Worm (Caenorhabditis elegans): ENCODE measurements around the gene C45B11.9.

Gene C45B11.9

ce11 chrV:11040020-11040419, at the start of gene C45B11.9:
TSS of gene C45B11.9 (plus strand) at chrV:11040320.
- no peak for TF ChIP-seq ceh-28 (tag; optimal IDR thresholded peaks at IDR 0.05)
- no peak for TF ChIP-seq ZK546.5 (tag; optimal IDR thresholded peaks at IDR 0.05)
- TF ChIP-seq ceh-16 (tag; optimal IDR thresholded peaks at IDR 0.05) = no peak
- no peak for TF ChIP-seq pqm-1 (tag; optimal IDR thresholded peaks at IDR 0.05)
- no peak for TF ChIP-seq mdl-1 (tag; optimal IDR thresholded peaks at IDR 0.05)
- no peak for TF ChIP-seq ama-1 (optimal IDR thresholded peaks at IDR 0.05)
- TF ChIP-seq nhr-12 (tag; optimal IDR thresholded peaks at IDR 0.05) = no peak
- TF ChIP-seq tbx-2 (tag; optimal IDR thresholded peaks at IDR 0.05) = no peak
- TF ChIP-seq nhr-237 (tag; optimal IDR thresholded peaks at IDR 0.05) = no peak
- no peak for TF ChIP-seq fos-1 (tag; optimal IDR thresholded peaks at IDR 0.05)
- TF ChIP-seq R02D3.7 (tag; optimal IDR thresholded peaks at IDR 0.05) = no peak
- TF ChIP-seq nhr-77 (tag; optimal IDR thresholded peaks at IDR 0.05) = no peak
- no peak for TF ChIP-seq jun-1 (tag; optimal IDR thresholded peaks at IDR 0.05)
- TF ChIP-seq unc-62 (GFP tag; optimal IDR thresholded peaks at IDR 0.05) = no peak
- TF ChIP-seq zag-1 (tag; optimal IDR thresholded peaks at IDR 0.05) = no peak

ce11 chrV:10991789-10992188, 48.3 kb upstream of the C45B11.9 start, which contains the start of gene frpr-9:
TSS of gene frpr-9 (plus strand) at chrV:10992089.
- TF ChIP-seq zag-1 (tag; optimal IDR thresholded peaks at IDR 0.05) = no peak
- no peak for TF ChIP-seq ZK546.5 (tag; optimal IDR thresholded peaks at IDR 0.05)
- no peak for TF ChIP-seq mdl-1 (tag; optimal IDR thresholded peaks at IDR 0.05)
- TF ChIP-seq lin-39 (tag; optimal IDR thresholded peaks at IDR 0.05) = no peak
- TF ChIP-seq nfya-1 (tag; optimal IDR thresholded peaks at IDR 0.05; ENCODE audit: insufficient read depth) = no peak
- TF ChIP-seq elt-1 (tag; optimal IDR thresholded peaks at IDR 0.05) = no peak
- TF ChIP-seq nhr-28 (tag; optimal IDR thresholded peaks at IDR 0.05) = no peak
- TF ChIP-seq unc-39 (tag; optimal IDR thresholded peaks at IDR 0.05) = no peak

- TF ChIP-seq aly-2 (tag; optimal IDR thresholded peaks at IDR 0.05) (no peak), nhr-43 (tag; optimal IDR thresholded peaks at IDR 0.05; ENCODE audit: poor library complexity, severe bottlenecking) (no peak), lin-15B (tag; optimal IDR thresholded peaks at IDR 0.05) (no peak), nfya-1 (tag; optimal IDR thresholded peaks at IDR 0.05; ENCODE audit: insufficient read depth) (no peak), tbx-2 (tag; optimal IDR thresholded peaks at IDR 0.05) (no peak), nhr-11 (tag; optimal IDR thresholded peaks at IDR 0.05) (no peak), fkh-10 (GFP tag; optimal IDR thresholded peaks at IDR 0.05) (no peak), jun-1 (tag; optimal IDR thresholded peaks at IDR 0.05) (no peak), snpc-4 (tag; optimal IDR thresholded peaks at IDR 0.05) (no peak), skn-1 (tag; optimal IDR thresholded peaks at IDR 0.05) (no peak), sea-2 (GFP tag; optimal IDR thresholded peaks at IDR 0.05) (no peak), fos-1 (tag; optimal IDR thresholded peaks at IDR 0.05) (no peak)
Observed at ce11 chrV:10998797-10999196, 41.3 kb upstream of the C45B11.9 start, which contains the start of gene F53B7.7. TSS of gene F53B7.7 (plus strand) at chrV:10999097.

- TF ChIP-seq fos-1 (tag; optimal IDR thresholded peaks at IDR 0.05) (no peak), R02D3.7 (tag; optimal IDR thresholded peaks at IDR 0.05) (peak; percentile 29), lin-15B (tag; optimal IDR thresholded peaks at IDR 0.05) (peak; percentile 95), fkh-10 (GFP tag; optimal IDR thresholded peaks at IDR 0.05) (peak; percentile 22), ceh-16 (tag; optimal IDR thresholded peaks at IDR 0.05) (no peak), nfya-1 (tag; optimal IDR thresholded peaks at IDR 0.05; ENCODE audit: insufficient read depth) (peak; percentile 81), ZK546.5 (tag; optimal IDR thresholded peaks at IDR 0.05) (no peak), mml-1 (tag; optimal IDR thresholded peaks at IDR 0.05) (no peak), egl-5 (tag; optimal IDR thresholded peaks at IDR 0.05) (peak; percentile 41), elt-2 (tag; optimal IDR thresholded peaks at IDR 0.05) (peak; percentile 18), ztf-4 (tag; optimal IDR thresholded peaks at IDR 0.05) (no peak), pha-4 (tag; optimal IDR thresholded peaks at IDR 0.05) (peak; percentile 94), nhr-43 (tag; optimal IDR thresholded peaks at IDR 0.05; ENCODE audit: poor library complexity, severe bottlenecking) (peak; percentile 12), snpc-4 (tag; optimal IDR thresholded peaks at IDR 0.05) (peak; percentile 87), nhr-25 (tag; optimal IDR thresholded peaks at IDR 0.05) (peak; percentile 45), unc-62 (GFP tag; optimal IDR thresholded peaks at IDR 0.05) (no peak)
Observed at ce11 chrV:11000650-11001049, 39.5 kb upstream of the C45B11.9 start, which contains the start of gene isy-1. TSS of gene isy-1 (minus strand) at chrV:11000699.

- TF ChIP-seq pha-4 (tag; optimal IDR thresholded peaks at IDR 0.05) = no peak
- no peak for TF ChIP-seq ztf-11 (tag; optimal IDR thresholded peaks at IDR 0.05)
- no peak for TF ChIP-seq elt-3 (tag; optimal IDR thresholded peaks at IDR 0.05)
- no peak for TF ChIP-seq nhr-76 (tag; optimal IDR thresholded peaks at IDR 0.05)
- no peak for TF ChIP-seq ceh-16 (tag; optimal IDR thresholded peaks at IDR 0.05)
- no peak for TF ChIP-seq ztf-4 (tag; optimal IDR thresholded peaks at IDR 0.05)
- no peak for TF ChIP-seq fkh-2 (tag; optimal IDR thresholded peaks at IDR 0.05)
- TF ChIP-seq mdl-1 (tag; optimal IDR thresholded peaks at IDR 0.05) = no peak
- TF ChIP-seq eor-1 (tag; optimal IDR thresholded peaks at IDR 0.05) = no peak
- no peak for TF ChIP-seq sea-2 (GFP tag; optimal IDR thresholded peaks at IDR 0.05)
- no peak for TF ChIP-seq mml-1 (tag; optimal IDR thresholded peaks at IDR 0.05)
- no peak for TF ChIP-seq tbx-2 (tag; optimal IDR thresholded peaks at IDR 0.05)
- TF ChIP-seq egl-5 (tag; optimal IDR thresholded peaks at IDR 0.05) = no peak
- no peak for TF ChIP-seq nfya-1 (tag; optimal IDR thresholded peaks at IDR 0.05; ENCODE audit: insufficient read depth)
- no peak for TF ChIP-seq nhr-23 (tag; optimal IDR thresholded peaks at IDR 0.05)
- no peak for TF ChIP-seq lin-39 (tag; optimal IDR thresholded peaks at IDR 0.05)
- no peak for TF ChIP-seq lin-15B (tag; optimal IDR thresholded peaks at IDR 0.05)
Observed at ce11 chrV:11002434-11002833, 37.7 kb upstream of the C45B11.9 start, which contains the start of gene F53B7.4. TSS of gene F53B7.4 (minus strand) at chrV:11002534.

Data from whole organism, L3 larva.